Worm (Caenorhabditis elegans): ENCODE data around the gene T13C2.7.

ce11 chrII:6742614-6743013 lies 36.6 kb upstream of the T13C2.7 start, which contains the start of gene F41G3.6:
- no peak for TF ChIP-seq sea-1 (GFP tag; conservative IDR thresholded peaks at IDR 0.05)
- TF ChIP-seq ceh-36 (tag; optimal IDR thresholded peaks at IDR 0.05) = no peak
- no peak for TF ChIP-seq aly-1 (tag; optimal IDR thresholded peaks at IDR 0.05)
- no peak for TF ChIP-seq hmbx-1 (tag; optimal IDR thresholded peaks at IDR 0.05)
- TF ChIP-seq B0310.2 (tag; optimal IDR thresholded peaks at IDR 0.05) = no peak
- no peak for TF ChIP-seq tbx-11 (GFP tag; IDR thresholded peaks at IDR 0.05)
- no peak for TF ChIP-seq tra-4 (tag; optimal IDR thresholded peaks at IDR 0.05)
- no peak for TF ChIP-seq ama-1 (optimal IDR thresholded peaks at IDR 0.05)
- no peak for TF ChIP-seq pes-1 (GFP tag; IDR thresholded peaks at IDR 0.05)
- TF ChIP-seq tbx-37 (GFP tag; conservative IDR thresholded peaks at IDR 0.05) = no peak
